Worm (Caenorhabditis elegans) whole organism, L4/young adult: Measurements from ENCODE around the gene lrr-1.

Source experiments
- dao-5 ChIP-seq: sonication (generic microtip); optimal IDR thresholded peaks from 2 replicates; lab custom pipeline; 2016; ENCODE audit warnings: missing genotype, missing genetic modification characterization, moderate library complexity, missing compliant biosample characterization
- him-1 ChIP-seq: sonication (generic microtip); optimal IDR thresholded peaks from 2 replicates; lab custom pipeline; 2016; ENCODE audit warnings: missing genotype, missing genetic modification reagents, missing genetic modification characterization, missing compliant biosample characterization

DNA sequence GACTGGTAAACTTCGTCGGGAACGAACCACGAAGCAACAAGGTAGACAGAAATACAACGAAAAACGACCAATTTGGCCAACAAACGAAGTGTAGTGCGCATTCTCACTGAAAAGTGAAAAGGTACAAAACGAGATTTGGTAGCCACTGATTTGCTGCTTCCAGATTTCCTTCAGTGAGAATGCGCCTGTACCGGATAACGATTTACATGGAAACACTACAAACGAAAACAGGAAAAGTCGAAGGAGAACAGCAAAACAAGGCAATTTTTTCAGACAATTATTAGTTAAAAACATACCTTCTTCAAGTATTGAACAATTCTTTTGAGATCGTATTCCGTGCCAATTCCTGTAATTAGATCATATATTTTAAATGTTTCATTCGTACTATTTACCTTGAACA, 43.3 kb downstream of the lrr-1 start, which contains the start of gene pigb-1:
- TF ChIP-seq him-1 (tag; lab: Kevin White, UChicago) (no peak), dao-5 (no peak)
